Fruit fly (Drosophila melanogaster) S2 (cell line): ENCODE measurements around the gene SdhD.

Experiments
- CG8478 ChIP-seq: fragments of >200 bp; optimal IDR thresholded peaks from 2 replicates; lab custom pipeline; 2018
- CTCF ChIP-seq, 2 experiments: fragments of >200 bp; optimal IDR thresholded peaks; 2 replicates each; lab custom pipeline; 2018

DNA sequence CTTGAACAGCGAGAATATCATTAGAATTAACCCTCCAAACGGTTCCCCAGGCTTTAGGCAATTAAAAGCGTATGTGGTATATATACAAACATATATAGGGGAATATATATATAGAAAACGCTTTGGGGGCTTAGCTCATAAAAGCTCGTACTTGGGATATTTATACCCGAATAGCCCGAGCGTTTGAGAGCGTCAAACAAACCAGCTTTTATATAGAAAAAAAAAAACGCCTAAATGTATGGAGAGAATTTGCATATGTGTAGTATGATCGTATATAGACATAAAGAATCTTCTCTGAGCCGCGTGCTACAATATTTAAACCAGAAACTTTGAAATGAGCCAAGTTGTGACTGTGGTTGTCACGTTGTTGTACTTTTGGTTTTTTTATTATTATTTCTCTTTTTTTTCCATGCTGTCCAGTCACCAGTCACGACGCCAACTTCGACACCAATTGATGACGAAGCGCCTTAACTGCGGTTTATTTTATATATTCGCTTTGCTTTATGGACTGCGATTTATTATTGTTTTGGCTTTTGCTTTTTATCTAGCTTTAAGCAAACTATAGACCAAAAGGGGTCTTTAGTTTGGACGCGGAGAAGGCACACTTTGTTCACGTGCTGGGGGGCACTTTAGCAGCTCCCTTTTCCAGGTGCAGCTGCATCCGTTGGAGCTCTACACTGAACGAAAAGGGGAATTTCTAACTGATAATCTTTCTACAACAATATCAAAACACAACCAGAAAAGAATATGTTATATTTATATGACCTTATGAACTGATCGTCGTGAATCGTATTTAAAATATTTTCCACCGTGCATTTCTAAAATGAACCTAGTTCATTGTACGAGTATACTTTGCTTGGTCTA is 26.6 kb upstream of the SdhD start:
- TF ChIP-seq CG8478 (no peak), CTCF (optimal IDR thresholded peaks at IDR 0.05; lab: Kevin White, UChicago) (no peak)
